Fruit fly (Drosophila melanogaster): ENCODE measurements around the gene Dip-B.
A peak's percentile ranks its signal among the peaks of the same experiment; 100 is the strongest.

The Dip-B gene

dm6 chr3R:13804971-13805603 lies 23.0 kb downstream of the Dip-B start (continued):
- no peak; the same call in 2 of the 3 replicates for TF ChIP-seq CG34224 (GFP tag; IDR thresholded peaks at IDR 0.05; ENCODE audit: partially characterized antibody)
- TF ChIP-seq Fer2 (tag; optimal IDR thresholded peaks at IDR 0.05) = no peak
- no peak for TF ChIP-seq Xbp1 (GFP tag; optimal IDR thresholded peaks at IDR 0.05)
- no peak for TF ChIP-seq pzg (GFP tag; optimal IDR thresholded peaks at IDR 0.05)
- no peak for TF ChIP-seq CG3838 (GFP tag; optimal IDR thresholded peaks at IDR 0.05)
- TF ChIP-seq H15 (GFP tag; IDR thresholded peaks at IDR 0.05) = no peak

- TF ChIP-seq seq (GFP tag; IDR thresholded peaks at IDR 0.05) = 0 out of 2 replicates have a peak, but pooled peaks have one; percentile 8
- peak; percentile 47 for TF ChIP-seq Med (GFP tag)
- TF ChIP-seq vnd (GFP tag; IDR thresholded peaks at IDR 0.05; ENCODE audit: partially characterized antibody) = no peak
- peak; percentile 87 for TF ChIP-seq z (GFP tag; IDR thresholded peaks at IDR 0.05)
- peak; percentile 61 for TF ChIP-seq cg (GFP tag; optimal IDR thresholded peaks at IDR 0.05)
- TF ChIP-seq CG13894 (tag; optimal IDR thresholded peaks at IDR 0.05) = peak; percentile 53
- TF ChIP-seq Blimp-1 (GFP tag; optimal IDR thresholded peaks at IDR 0.05) = no peak
Measured at dm6 chr3R:13806032-13806709, 24.1 kb downstream of the Dip-B start.

dm6 chr3R:13806710-13807093 lies 24.6 kb downstream of the Dip-B start:
- no peak for TF ChIP-seq CG10979 (tag; optimal IDR thresholded peaks at IDR 0.05)
- TF ChIP-seq CG6654 (GFP tag; optimal IDR thresholded peaks at IDR 0.05) = no peak
- no peak for TF ChIP-seq prd (optimal IDR thresholded peaks at IDR 0.05)
- 0 out of 3 replicates have a peak, but pooled peaks have one; percentile 19 for TF ChIP-seq prd (GFP tag; IDR thresholded peaks at IDR 0.05)
- peak in 1 of 3 experiments; percentile 0 for TF ChIP-seq lola (GFP tag; optimal IDR thresholded peaks at IDR 0.05)
- 0 out of 3 replicates have a peak, but pooled peaks have one; percentile 17 for TF ChIP-seq row (GFP tag; IDR thresholded peaks at IDR 0.05)
- TF ChIP-seq kah (GFP tag; optimal IDR thresholded peaks at IDR 0.05) = no peak
- peak in 1 of 2 experiments; percentile 1 for TF ChIP-seq bsh (GFP tag; optimal IDR thresholded peaks at IDR 0.05)
- peak; percentile 13 for TF ChIP-seq D19A (tag; optimal IDR thresholded peaks at IDR 0.05)
- peak; percentile 12 for TF ChIP-seq CG18262 (tag; optimal IDR thresholded peaks at IDR 0.05)
- TF ChIP-seq CG30403 (GFP tag; optimal IDR thresholded peaks at IDR 0.05) = peak; percentile 5
- peak; percentile 18 for TF ChIP-seq CG2678 (tag; optimal IDR thresholded peaks at IDR 0.05)
- TF ChIP-seq phol (tag; optimal IDR thresholded peaks at IDR 0.05) = peak; percentile 7
- TF ChIP-seq CG1832 (GFP tag; optimal IDR thresholded peaks at IDR 0.05) = no peak
- peak; percentile 21 for TF ChIP-seq nmo (GFP tag; optimal IDR thresholded peaks at IDR 0.05)
- TF ChIP-seq dmrt99B (tag; optimal IDR thresholded peaks at IDR 0.05) = peak; percentile 29
- TF ChIP-seq CG17361 (GFP tag; IDR thresholded peaks at IDR 0.05) = 0 out of 3 replicates have a peak, but pooled peaks have one; percentile 23
- no peak for TF ChIP-seq Dfd (GFP tag; optimal IDR thresholded peaks at IDR 0.05)
- peak; percentile 16 for TF ChIP-seq Sox100B (GFP tag; optimal IDR thresholded peaks at IDR 0.05)
- peak; percentile 19 for TF ChIP-seq CG7556 (GFP tag; optimal IDR thresholded peaks at IDR 0.05)
- no peak for TF ChIP-seq bbx (GFP tag; IDR thresholded peaks at IDR 0.05; ENCODE audit: partially characterized antibody)
- TF ChIP-seq Sin3A (optimal IDR thresholded peaks at IDR 0.05) = no peak
- peak; percentile 11; the same call in 1 of the 2 replicates for TF ChIP-seq Xrp1 (GFP tag; IDR thresholded peaks at IDR 0.05)
- TF ChIP-seq sens (GFP tag) = peak; percentile 66
- TF ChIP-seq CG11504 (tag; optimal IDR thresholded peaks at IDR 0.05) = peak; percentile 28
- peak; percentile 34 for TF ChIP-seq gem (tag; optimal IDR thresholded peaks at IDR 0.05)
- no peak for TF ChIP-seq Stat92E (GFP tag; optimal IDR thresholded peaks at IDR 0.05)
- TF ChIP-seq Hr51 (GFP tag; optimal IDR thresholded peaks at IDR 0.05) = peak in 1 of 2 experiments; percentile 18
- TF ChIP-seq eve (GFP tag; optimal IDR thresholded peaks at IDR 0.05) = peak in 1 of 2 experiments; percentile 46

Measured in whole organism, embryonic.